Fruit fly (Drosophila melanogaster) whole organism, prepupa: Measurements from ENCODE around the gene GlcAT-I.

Experiments
- CG11762 ChIP-seq: fragments of 200-800 bp; sonication (Bioruptor generic); optimal IDR thresholded peaks from 3 replicates; lab custom pipeline; 2016; ENCODE audit warnings: missing biosample characterization, missing genetic modification characterization; ENCODE audit not compliant: insufficient read depth
- CG16779 ChIP-seq: fragments of 200-800 bp; sonication (Bioruptor generic); optimal IDR thresholded peaks from 3 replicates; lab custom pipeline; 2017; ENCODE audit warnings: missing biosample characterization, mild to moderate bottlenecking, missing genetic modification characterization
- CG32006 ChIP-seq: fragments of 200-800 bp; sonication (Bioruptor generic); optimal IDR thresholded peaks from 3 replicates; lab custom pipeline; 2017; ENCODE audit warnings: missing biosample characterization, mild to moderate bottlenecking, missing genetic modification characterization
- CG3919 ChIP-seq: fragments of 200-800 bp; sonication (Bioruptor generic); optimal IDR thresholded peaks from 3 replicates; lab custom pipeline; 2016; ENCODE audit warnings: missing biosample characterization, missing genetic modification characterization
- CG6163 ChIP-seq: fragments of 200-800 bp; sonication (Bioruptor generic); IDR thresholded peaks from 3 replicates; pipeline ENCODE4 v1.3.6; 2022; ENCODE audit warnings: missing biosample characterization, missing genetic modification characterization
- CG6808 ChIP-seq: fragments of 200-800 bp; sonication (Bioruptor generic); optimal IDR thresholded peaks from 3 replicates; lab custom pipeline; 2017; ENCODE audit warnings: missing biosample characterization, missing genetic modification characterization, mild to moderate bottlenecking, moderate library complexity, missing genetic modification reagents
- CG6854 ChIP-seq: fragments of 200-800 bp; sonication (Bioruptor generic); optimal IDR thresholded peaks from 2 replicates; lab custom pipeline; 2017; ENCODE audit warnings: missing biosample characterization, mild to moderate bottlenecking, missing genetic modification characterization
- Eip78C ChIP-seq: fragments of 200-800 bp; sonication (Bioruptor generic); peaks from one replicate; lab custom pipeline; 2016; ENCODE audit warnings: missing biosample characterization, missing genetic modification characterization
- Eip93F ChIP-seq: fragments of 200-800 bp; sonication (Bioruptor generic); optimal IDR thresholded peaks from 2 replicates; lab custom pipeline; 2016; ENCODE audit warnings: missing biosample characterization, mild to moderate bottlenecking, missing genetic modification characterization
- Ets21C ChIP-seq: fragments of 200-800 bp; sonication (Bioruptor generic); optimal IDR thresholded peaks from 3 replicates; lab custom pipeline; 2016; ENCODE audit warnings: missing biosample characterization, missing genetic modification characterization
- Hr38 ChIP-seq: sonication (Bioruptor generic); optimal IDR thresholded peaks from 2 replicates; lab custom pipeline; 2016; ENCODE audit warnings: missing biosample characterization, missing genetic modification characterization
- Hr39 ChIP-seq: fragments of 200-800 bp; sonication (Bioruptor generic); optimal IDR thresholded peaks from 2 replicates; lab custom pipeline; 2016; ENCODE audit warnings: missing biosample characterization, missing genetic modification characterization
- Hr4 ChIP-seq: fragments of 200-800 bp; sonication (Bioruptor generic); optimal IDR thresholded peaks from 3 replicates; lab custom pipeline; 2016; ENCODE audit warnings: missing biosample characterization, missing genetic modification characterization
- Lpt ChIP-seq: fragments of 200-800 bp; sonication (Bioruptor generic); optimal IDR thresholded peaks from 3 replicates; lab custom pipeline; 2016; ENCODE audit warnings: missing biosample characterization, missing genetic modification characterization
- Met ChIP-seq: fragments of 200-800 bp; sonication (Bioruptor generic); optimal IDR thresholded peaks from 3 replicates; lab custom pipeline; 2016; ENCODE audit warnings: missing biosample characterization, missing genetic modification characterization
- Sox102F ChIP-seq: fragments of 200-800 bp; sonication (Bioruptor generic); optimal IDR thresholded peaks from 2 replicates; lab custom pipeline; 2016; ENCODE audit warnings: missing biosample characterization, mild to moderate bottlenecking, missing genetic modification characterization
- Sox14 ChIP-seq: fragments of 200-800 bp; sonication (Bioruptor generic); optimal IDR thresholded peaks from 3 replicates; lab custom pipeline; 2016; ENCODE audit warnings: missing biosample characterization, missing genetic modification characterization
- achi ChIP-seq: fragments of 200-800 bp; sonication (Bioruptor generic); optimal IDR thresholded peaks from 3 replicates; lab custom pipeline; 2016; ENCODE audit warnings: missing biosample characterization, missing genetic modification characterization
- cyc ChIP-seq: fragments of 200-800 bp; sonication (Bioruptor generic); optimal IDR thresholded peaks from 3 replicates; lab custom pipeline; 2016; ENCODE audit warnings: missing biosample characterization, missing genetic modification characterization
- dsx ChIP-seq: fragments of 200-800 bp; optimal IDR thresholded peaks from 3 replicates; lab custom pipeline; 2019; ENCODE audit warnings: missing biosample characterization, mild to moderate bottlenecking, missing genetic modification characterization, moderate library complexity; ENCODE audit not compliant: poor library complexity, severe bottlenecking
- eg ChIP-seq: fragments of 200-800 bp; sonication (Bioruptor generic); IDR thresholded peaks from 3 replicates; pipeline ENCODE4 v1.3.6; 2022; ENCODE audit warnings: missing biosample characterization, missing genetic modification characterization
- esn ChIP-seq: fragments of 200-800 bp; sonication (Bioruptor generic); optimal IDR thresholded peaks from 2 replicates; lab custom pipeline; 2016; ENCODE audit warnings: missing biosample characterization, mild to moderate bottlenecking, missing genetic modification characterization, moderate library complexity
- fd59A ChIP-seq: fragments of 200-800 bp; sonication (Bioruptor generic); optimal IDR thresholded peaks from 2 replicates; lab custom pipeline; 2017; ENCODE audit warnings: missing biosample characterization, mild to moderate bottlenecking, missing genetic modification characterization, missing genetic modification reagents
- fd85E ChIP-seq: fragments of 200-800 bp; sonication (Bioruptor generic); optimal IDR thresholded peaks from 3 replicates; lab custom pipeline; 2016; ENCODE audit warnings: missing biosample characterization, missing genetic modification characterization
- fkh ChIP-seq: fragments of 200-800 bp; sonication (Bioruptor generic); optimal IDR thresholded peaks from 3 replicates; lab custom pipeline; 2017; ENCODE audit warnings: missing biosample characterization, mild to moderate bottlenecking, missing genetic modification characterization, moderate library complexity
- lz ChIP-seq: fragments of 200-800 bp; sonication (Bioruptor generic); optimal IDR thresholded peaks from 3 replicates; lab custom pipeline; 2016; ENCODE audit warnings: missing biosample characterization, missing genetic modification characterization
- pdm3 ChIP-seq: fragments of 200-800 bp; sonication (Bioruptor generic); optimal IDR thresholded peaks from 3 replicates; lab custom pipeline; 2016; ENCODE audit warnings: missing biosample characterization, missing genetic modification characterization
- salr ChIP-seq, 2 experiments: fragments of 200-800 bp; sonication (Bioruptor generic); optimal IDR thresholded peaks; 3 replicates each; lab custom pipeline; 2016 to 2018; ENCODE audit warnings: missing biosample characterization in 2 of 2, missing genetic modification characterization in 2 of 2, mild to moderate bottlenecking in 1 of 2
- spab ChIP-seq: fragments of 200-800 bp; sonication (Bioruptor generic); optimal IDR thresholded peaks from 2 replicates; lab custom pipeline; 2017; ENCODE audit warnings: missing biosample characterization, mild to moderate bottlenecking, missing genetic modification characterization, missing genetic modification reagents
- ss ChIP-seq, 2 experiments: fragments of 200-800 bp; sonication (Bioruptor generic); optimal IDR thresholded peaks; 2 replicates in 1 of 2; 3 replicates in 1 of 2; lab custom pipeline; 2017 to 2018; ENCODE audit warnings: mild to moderate bottlenecking in 2 of 2, missing biosample characterization in 2 of 2, missing genetic modification characterization in 2 of 2, moderate library complexity in 1 of 2
- svp ChIP-seq: fragments of 200-800 bp; sonication (Bioruptor generic); peaks from one replicate; lab custom pipeline; 2016; ENCODE audit warnings: missing biosample characterization, missing genetic modification characterization
- vri ChIP-seq: fragments of 200-800 bp; sonication (Bioruptor generic); optimal IDR thresholded peaks from 3 replicates; lab custom pipeline; 2016; ENCODE audit warnings: missing biosample characterization, mild to moderate bottlenecking, missing genetic modification characterization

Gene GlcAT-I

DNA sequence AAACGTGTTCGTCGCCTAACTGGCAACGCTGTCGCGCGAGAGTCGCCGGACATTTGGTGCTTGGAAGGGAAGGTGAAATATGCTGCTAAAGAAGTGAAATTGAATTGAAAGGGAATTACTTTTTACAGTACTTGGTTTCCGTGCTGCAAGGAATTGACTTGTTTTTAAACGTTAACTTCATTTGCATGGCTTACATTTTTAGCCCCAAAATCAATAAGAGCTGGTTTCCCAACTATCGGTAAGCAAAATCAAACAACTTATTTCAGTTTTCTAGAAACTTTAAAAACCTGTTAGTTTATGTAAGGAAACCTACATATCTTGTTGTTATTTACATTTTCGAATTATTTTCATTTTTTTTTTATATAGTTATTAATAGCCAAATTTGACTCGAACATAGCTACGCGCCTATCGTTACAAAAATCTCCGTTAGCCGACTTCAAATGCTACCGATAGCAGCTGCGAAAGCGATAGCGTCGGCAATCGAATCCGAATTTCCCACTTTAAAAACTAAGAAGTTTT lies 17.3 kb upstream of the GlcAT-I start, which contains the start of the genes dgt4 and Nsun2 (continued):
- no peak for TF ChIP-seq CG11762 (GFP tag; lab: Kevin White, UChicago)
- TF ChIP-seq CG6854 (GFP tag; lab: Kevin White, UChicago), result no peak
- no peak for TF ChIP-seq Eip93F (GFP tag; lab: Kevin White, UChicago)
- TF ChIP-seq Eip78C, result peak; percentile 80
- TF ChIP-seq Sox14, result peak; percentile 10
- TF ChIP-seq eg (GFP tag; lab: Robert Waterston, UW), result no peak
- TF ChIP-seq ss (GFP tag; optimal IDR thresholded peaks at IDR 0.05; lab: Kevin White, UChicago), result no peak
- TF ChIP-seq fd85E (GFP tag; lab: Kevin White, UChicago), result no peak
- TF ChIP-seq CG16779 (tag; lab: Kevin White, UChicago), result no peak
- peak; percentile 32 for TF ChIP-seq achi (GFP tag; lab: Kevin White, UChicago)
- TF ChIP-seq lz (GFP tag; lab: Kevin White, UChicago), result peak; percentile 45
- TF ChIP-seq CG3919, result peak; percentile 15
- peak; percentile 16 for TF ChIP-seq svp (GFP tag; lab: Kevin White, UChicago)
- TF ChIP-seq CG6808 (GFP tag; lab: Kevin White, UChicago), result no peak
- TF ChIP-seq Sox102F (GFP tag; lab: Kevin White, UChicago), result no peak
- peak; percentile 15 for TF ChIP-seq CG32006 (GFP tag; lab: Kevin White, UChicago)
- peak; percentile 45 for TF ChIP-seq esn (GFP tag; lab: Kevin White, UChicago)
- no peak for TF ChIP-seq Lpt
- TF ChIP-seq Met, result peak; percentile 45
- TF ChIP-seq fkh (GFP tag; lab: Kevin White, UChicago), result peak; percentile 7
- TF ChIP-seq pdm3 (GFP tag; lab: Kevin White, UChicago), result peak; percentile 40
- TF ChIP-seq salr (GFP tag; optimal IDR thresholded peaks at IDR 0.05; lab: Kevin White, UChicago), result no peak
- no peak for TF ChIP-seq dsx (GFP tag; lab: Kevin White, UChicago)

DNA sequence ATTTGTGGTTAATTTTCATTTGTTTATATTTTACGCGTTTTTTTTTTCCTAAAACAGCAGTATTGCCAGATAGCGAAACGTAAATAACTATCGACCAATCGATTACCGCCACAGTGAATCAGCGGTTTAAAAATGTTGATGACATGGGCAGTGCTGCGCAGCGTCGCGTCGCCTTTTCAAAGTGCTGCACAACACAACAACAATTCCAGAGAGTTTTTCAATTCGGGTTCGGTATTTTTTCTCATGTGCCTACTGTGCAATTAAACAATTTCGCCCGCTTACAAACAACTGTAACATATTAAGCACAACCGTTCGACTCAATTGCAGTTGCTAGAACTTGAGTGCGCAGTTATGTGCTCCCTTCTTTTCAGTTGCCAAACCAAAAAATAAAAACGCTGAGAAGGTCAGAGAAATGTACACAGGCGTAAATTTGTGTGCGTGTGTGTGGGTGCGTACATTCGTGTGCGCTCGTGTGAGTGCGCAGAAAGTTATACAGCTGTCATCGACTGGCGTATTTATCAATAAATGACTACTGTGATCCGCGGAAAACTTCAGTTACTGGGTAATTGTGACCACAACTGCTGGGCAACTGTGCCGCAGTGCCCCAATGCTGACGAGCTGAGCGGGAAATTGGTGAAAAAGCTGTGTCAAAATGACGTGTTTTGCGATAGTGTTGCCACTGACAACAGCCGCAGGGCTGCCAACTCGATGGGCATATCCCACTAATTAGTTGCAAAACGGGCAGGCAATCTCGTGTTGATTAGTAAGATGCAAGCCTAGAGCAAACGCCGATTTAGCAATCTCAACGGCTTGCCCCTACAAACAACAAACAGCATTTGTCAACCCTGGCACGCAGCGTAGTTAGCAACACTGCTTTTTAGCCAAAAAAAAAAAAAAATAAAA lies 13.9 kb upstream of the GlcAT-I start, which contains the start of the genes tyf and Tip60:
Gene tyf, plus strand, starts transcription at position 187 of the 903 bp plus-strand sequence.
Gene Tip60, minus strand, starts transcription at position 654 of the 903 bp plus-strand sequence.
- peak; percentile 44 for TF ChIP-seq cyc
- peak; percentile 21 for TF ChIP-seq CG6854 (GFP tag; lab: Kevin White, UChicago)
- peak; percentile 85 for TF ChIP-seq achi (GFP tag; lab: Kevin White, UChicago)
- no peak for TF ChIP-seq pdm3 (GFP tag; lab: Kevin White, UChicago)
- TF ChIP-seq Hr39 (GFP tag; lab: Kevin White, UChicago), result peak; percentile 21
- no peak for TF ChIP-seq lz (GFP tag; lab: Kevin White, UChicago)
- TF ChIP-seq fkh (GFP tag; lab: Kevin White, UChicago), result peak; percentile 46
- TF ChIP-seq fd59A (GFP tag; lab: Kevin White, UChicago), result no peak
- peak; percentile 66 for TF ChIP-seq Eip78C
- no peak for TF ChIP-seq CG3919
- TF ChIP-seq esn (GFP tag; lab: Kevin White, UChicago), result peak; percentile 16
- no peak for TF ChIP-seq salr (GFP tag; optimal IDR thresholded peaks at IDR 0.05; lab: Kevin White, UChicago)
- no peak for TF ChIP-seq Hr38 (GFP tag; lab: Kevin White, UChicago)
- TF ChIP-seq eg (GFP tag; lab: Robert Waterston, UW), result peak; percentile 61; the same call in 2 of the 3 replicates
- TF ChIP-seq svp (GFP tag; lab: Kevin White, UChicago), result peak; percentile 78
- peak; percentile 53 for TF ChIP-seq CG6163 (GFP tag; lab: Robert Waterston, UW)
- no peak for TF ChIP-seq CG16779 (tag; lab: Kevin White, UChicago)
- TF ChIP-seq, all 60 proteins: peak for 10

dm6 chrX:4119582-4119981 lies 11.4 kb upstream of the GlcAT-I start:
- TF ChIP-seq Hr4 (GFP tag; lab: Kevin White, UChicago) (no peak), Met (no peak), vri (GFP tag; lab: Kevin White, UChicago) (no peak), Ets21C (GFP tag; lab: Kevin White, UChicago) (no peak), fkh (GFP tag; lab: Kevin White, UChicago) (no peak), spab (GFP tag; lab: Kevin White, UChicago) (no peak)
